Fruit fly (Drosophila melanogaster) whole organism, embryonic: ENCODE measurements around the gene Crys.

ENCODE experiments used
- Abd-B ChIP-seq: fragments of 200-800 bp; sonication (Bioruptor generic); optimal IDR thresholded peaks from 2 replicates; lab custom pipeline; 2018; ENCODE audit warnings: missing biosample characterization, mild to moderate bottlenecking, missing genetic modification characterization, moderate library complexity
- CG10209 ChIP-seq: fragments of 200-800 bp; sonication (Bioruptor generic); optimal IDR thresholded peaks from 3 replicates; lab custom pipeline; 2017; ENCODE audit warnings: missing biosample characterization, mild to moderate bottlenecking, missing genetic modification characterization, missing genetic modification reagents
- CG10321 ChIP-seq: fragments of 200-800 bp; sonication (Bioruptor generic); IDR thresholded peaks from 2 replicates; pipeline ENCODE4 v1.3.6; 2022; ENCODE audit warnings: missing biosample characterization, missing genetic modification characterization
- CG11504 ChIP-seq: fragments of 200-800 bp; sonication (Bioruptor generic); optimal IDR thresholded peaks from 3 replicates; lab custom pipeline; 2019; ENCODE audit warnings: missing biosample characterization, mild to moderate bottlenecking, missing genetic modification characterization, moderate library complexity
- CG11560 ChIP-seq: fragments of 200-800 bp; sonication (Bioruptor generic); IDR thresholded peaks from 3 replicates; pipeline ENCODE4 v1.3.6; 2022; ENCODE audit warnings: missing biosample characterization, missing genetic modification characterization
- CG11696 ChIP-seq: fragments of 200-800 bp; sonication (Bioruptor generic); IDR thresholded peaks from 2 replicates; pipeline ENCODE4 v1.3.6; 2022; ENCODE audit warnings: missing biosample characterization, missing genetic modification characterization
- CG12942 ChIP-seq: fragments of 200-800 bp; sonication (Bioruptor generic); optimal IDR thresholded peaks from 3 replicates; lab custom pipeline; 2016; ENCODE audit warnings: missing biosample characterization, missing genetic modification characterization
- CG13296 ChIP-seq: fragments of 200-800 bp; sonication (Bioruptor generic); optimal IDR thresholded peaks from 3 replicates; lab custom pipeline; 2018; ENCODE audit warnings: missing biosample characterization, mild to moderate bottlenecking, missing genetic modification characterization
- CG13775 ChIP-seq: fragments of 200-800 bp; sonication (Bioruptor generic); optimal IDR thresholded peaks from 3 replicates; lab custom pipeline; 2017; ENCODE audit warnings: missing biosample characterization, mild to moderate bottlenecking, missing genetic modification characterization
- CG14710 ChIP-seq: fragments of 200-800 bp; sonication (Bioruptor generic); optimal IDR thresholded peaks from 3 replicates; lab custom pipeline; 2019; ENCODE audit warnings: missing biosample characterization, mild to moderate bottlenecking, missing genetic modification characterization, moderate library complexity
- CG14965 ChIP-seq: fragments of 200-800 bp; sonication (Bioruptor generic); optimal IDR thresholded peaks from 2 replicates; lab custom pipeline; 2016; ENCODE audit warnings: missing biosample characterization, missing genetic modification characterization, borderline replicate concordance
- CG15073 ChIP-seq: fragments of 200-800 bp; sonication (Bioruptor generic); optimal IDR thresholded peaks from 2 replicates; lab custom pipeline; 2016; ENCODE audit warnings: missing biosample characterization, missing genetic modification characterization
- CG15514 ChIP-seq: fragments of 200-800 bp; sonication (Bioruptor generic); optimal IDR thresholded peaks from 3 replicates; lab custom pipeline; 2017; ENCODE audit warnings: missing biosample characterization, missing genetic modification characterization, mild to moderate bottlenecking, moderate library complexity, missing genetic modification reagents
- CG18599 ChIP-seq: fragments of 200-800 bp; sonication (Bioruptor generic); optimal IDR thresholded peaks from 3 replicates; lab custom pipeline; 2017; ENCODE audit warnings: missing biosample characterization, missing genetic modification characterization, mild to moderate bottlenecking, moderate library complexity, missing genetic modification reagents
- CG18619 ChIP-seq: fragments of 200-800 bp; sonication (Bioruptor generic); optimal IDR thresholded peaks from 3 replicates; lab custom pipeline; 2017; ENCODE audit warnings: missing biosample characterization, mild to moderate bottlenecking, missing genetic modification characterization
- CG3281 ChIP-seq: fragments of 200-800 bp; sonication (Bioruptor generic); optimal IDR thresholded peaks from 3 replicates; lab custom pipeline; 2017; ENCODE audit warnings: missing biosample characterization, mild to moderate bottlenecking, missing genetic modification characterization
- CG34224 ChIP-seq: fragments of 200-800 bp; sonication (Bioruptor generic); IDR thresholded peaks from 3 replicates; pipeline ENCODE4 v1.3.6; 2022; ENCODE audit warnings: missing biosample characterization, missing genetic modification characterization; ENCODE audit not compliant: partially characterized antibody
- CG34422 ChIP-seq: fragments of 200-800 bp; sonication (Bioruptor generic); IDR thresholded peaks from 3 replicates; pipeline ENCODE4 v1.3.6; 2022; ENCODE audit warnings: missing biosample characterization, missing genetic modification characterization
- CG43689 ChIP-seq: fragments of 200-800 bp; sonication (Bioruptor generic); IDR thresholded peaks from 2 replicates; pipeline ENCODE4 v1.3.6; 2022; ENCODE audit warnings: missing biosample characterization, missing genetic modification characterization
- CG4707 ChIP-seq: fragments of 200-800 bp; sonication (Bioruptor generic); optimal IDR thresholded peaks from 2 replicates; lab custom pipeline; 2018; ENCODE audit warnings: missing biosample characterization, mild to moderate bottlenecking, missing genetic modification characterization, moderate library complexity
- CG4730 ChIP-seq: fragments of 200-800 bp; sonication (Bioruptor generic); IDR thresholded peaks from 2 replicates; pipeline ENCODE4 v1.3.6; 2022; ENCODE audit warnings: missing biosample characterization, missing genetic modification characterization
- CG6654 ChIP-seq: fragments of 200-800 bp; sonication (Bioruptor generic); optimal IDR thresholded peaks from 2 replicates; lab custom pipeline; 2017; ENCODE audit warnings: missing biosample characterization, mild to moderate bottlenecking, missing genetic modification characterization
- CG6689 ChIP-seq: fragments of 200-800 bp; sonication (Bioruptor generic); IDR thresholded peaks from 2 replicates; pipeline ENCODE4 v1.3.6; 2022; ENCODE audit warnings: missing biosample characterization, missing genetic modification characterization
- CG6765 ChIP-seq: fragments of 200-800 bp; sonication (Bioruptor generic); optimal IDR thresholded peaks from 3 replicates; lab custom pipeline; 2017; ENCODE audit warnings: missing biosample characterization, mild to moderate bottlenecking, missing genetic modification characterization
- CG7372 ChIP-seq: fragments of 200-800 bp; sonication (Bioruptor generic); IDR thresholded peaks from 2 replicates; pipeline ENCODE4 v1.3.6; 2022; ENCODE audit warnings: missing biosample characterization, missing genetic modification characterization
- CG7786 ChIP-seq: fragments of 200-800 bp; sonication (Bioruptor generic); optimal IDR thresholded peaks from 2 replicates; lab custom pipeline; 2016; ENCODE audit warnings: missing biosample characterization, missing genetic modification characterization
- CTCF ChIP-seq: fragments of 200-800 bp; sonication (Bioruptor generic); optimal IDR thresholded peaks from 2 replicates; lab custom pipeline; 2017; ENCODE audit warnings: missing biosample characterization, mild to moderate bottlenecking, missing genetic modification characterization, moderate library complexity
- CrebB ChIP-seq: fragments of 200-800 bp; sonication (Bioruptor generic); optimal IDR thresholded peaks from 3 replicates; lab custom pipeline; 2018; ENCODE audit warnings: missing biosample characterization, mild to moderate bottlenecking, missing genetic modification characterization
- Deaf1 ChIP-seq: fragments of 200-800 bp; optimal IDR thresholded peaks from 3 replicates; lab custom pipeline; 2019; ENCODE audit warnings: missing biosample characterization, mild to moderate bottlenecking, missing genetic modification characterization, moderate library complexity
- Dp ChIP-seq: fragments of 200-800 bp; sonication (Bioruptor generic); optimal IDR thresholded peaks from 2 replicates; lab custom pipeline; 2018; ENCODE audit warnings: missing biosample characterization, mild to moderate bottlenecking, missing genetic modification characterization, moderate library complexity
- HLH3B ChIP-seq: fragments of 200-800 bp; sonication (Bioruptor generic); IDR thresholded peaks from 2 replicates; pipeline ENCODE4 v1.3.6; 2022; ENCODE audit warnings: missing biosample characterization, missing genetic modification characterization
- Hand ChIP-seq: fragments of 200-800 bp; sonication (Bioruptor generic); optimal IDR thresholded peaks from 2 replicates; lab custom pipeline; 2017; ENCODE audit warnings: mild to moderate bottlenecking, missing biosample characterization, missing genetic modification reagents, missing genetic modification characterization
- NK7.1 ChIP-seq: fragments of 200-800 bp; sonication (Bioruptor generic); optimal IDR thresholded peaks from 3 replicates; lab custom pipeline; 2016; ENCODE audit warnings: missing biosample characterization, missing genetic modification characterization
- Neu2 ChIP-seq: fragments of 200-800 bp; sonication (Bioruptor generic); optimal IDR thresholded peaks from 3 replicates; lab custom pipeline; 2016; ENCODE audit warnings: missing biosample characterization, missing genetic modification characterization, borderline replicate concordance
- Nf-YC ChIP-seq: fragments of 200-800 bp; optimal IDR thresholded peaks from 3 replicates; lab custom pipeline; 2019; ENCODE audit warnings: missing biosample characterization, mild to moderate bottlenecking, missing genetic modification characterization, moderate library complexity
- Ravus ChIP-seq: fragments of 200-800 bp; sonication (Bioruptor generic); IDR thresholded peaks from 2 replicates; pipeline ENCODE4 v1.3.6; 2022; ENCODE audit warnings: missing biosample characterization, missing genetic modification characterization
- Spps ChIP-seq: fragments of 200-800 bp; sonication (Bioruptor generic); optimal IDR thresholded peaks from 2 replicates; lab custom pipeline; 2018; ENCODE audit warnings: missing biosample characterization, mild to moderate bottlenecking, missing genetic modification characterization
- al ChIP-seq: fragments of 200-800 bp; sonication (Bioruptor generic); IDR thresholded peaks from 2 replicates; pipeline ENCODE4 v1.3.6; 2022; ENCODE audit warnings: missing biosample characterization, missing genetic modification characterization
- bcd ChIP-seq: fragments of 200-800 bp; sonication (Bioruptor generic); optimal IDR thresholded peaks from 2 replicates; lab custom pipeline; 2017; ENCODE audit warnings: missing biosample characterization, mild to moderate bottlenecking, missing genetic modification characterization
- chm ChIP-seq: fragments of 200-800 bp; sonication (Bioruptor generic); IDR thresholded peaks from 2 replicates; pipeline ENCODE4 v1.3.6; 2022; ENCODE audit warnings: missing biosample characterization, missing genetic modification characterization
- gcm2 ChIP-seq: fragments of 200-800 bp; sonication (Bioruptor generic); optimal IDR thresholded peaks from 2 replicates; lab custom pipeline; 2016; ENCODE audit warnings: missing biosample characterization, missing genetic modification characterization
- gsb-n ChIP-seq: fragments of 200-800 bp; sonication (Bioruptor generic); optimal IDR thresholded peaks from 3 replicates; lab custom pipeline; 2018; ENCODE audit warnings: missing biosample characterization, mild to moderate bottlenecking, missing genetic modification characterization
- inv ChIP-seq: fragments of 200-800 bp; sonication (Bioruptor generic); IDR thresholded peaks from 2 replicates; pipeline ENCODE4 v1.3.6; 2022; ENCODE audit warnings: missing biosample characterization, missing genetic modification characterization; ENCODE audit not compliant: partially characterized antibody
- onecut ChIP-seq: fragments of 200-800 bp; sonication (Bioruptor generic); IDR thresholded peaks from 2 replicates; pipeline ENCODE4 v1.3.6; 2022; ENCODE audit warnings: missing biosample characterization, missing genetic modification characterization
- otp ChIP-seq: fragments of 200-800 bp; sonication (Bioruptor generic); IDR thresholded peaks from 3 replicates; pipeline ENCODE4, ENCODE4 v1.3.6; 2022; ENCODE audit warnings: missing biosample characterization, missing genetic modification characterization
- psq ChIP-seq: fragments of 200-800 bp; sonication (Bioruptor generic); optimal IDR thresholded peaks from 2 replicates; lab custom pipeline; 2017; ENCODE audit warnings: missing biosample characterization, missing genetic modification characterization
- ssp ChIP-seq: fragments of 200-800 bp; sonication (Bioruptor generic); IDR thresholded peaks from 2 replicates; pipeline ENCODE4 v1.3.6; 2022; ENCODE audit warnings: missing biosample characterization, missing genetic modification characterization
- tap ChIP-seq: fragments of 200-800 bp; optimal IDR thresholded peaks from 3 replicates; lab custom pipeline; 2019; ENCODE audit warnings: missing biosample characterization, mild to moderate bottlenecking, missing genetic modification characterization, moderate library complexity
- tgo ChIP-seq: fragments of 200-800 bp; sonication (Bioruptor generic); IDR thresholded peaks from 3 replicates; pipeline ENCODE4 v1.3.6; 2022; ENCODE audit warnings: missing biosample characterization, missing genetic modification characterization
- ttk ChIP-seq: fragments of 200-800 bp; sonication (Bioruptor generic); IDR thresholded peaks from 2 replicates; pipeline ENCODE4 v2.1.2; 2022; ENCODE audit warnings: missing biosample characterization, missing genetic modification characterization
- tup ChIP-seq: fragments of 200-800 bp; sonication (Bioruptor generic); optimal IDR thresholded peaks from 2 replicates; lab custom pipeline; 2016; ENCODE audit warnings: missing biosample characterization, mild to moderate bottlenecking, missing genetic modification characterization, moderate library complexity
- vnd ChIP-seq: fragments of 200-800 bp; sonication (Bioruptor generic); IDR thresholded peaks from 3 replicates; pipeline ENCODE4 v1.3.6; 2022; ENCODE audit warnings: missing biosample characterization, missing genetic modification characterization; ENCODE audit not compliant: partially characterized antibody
- z ChIP-seq: fragments of 200-800 bp; sonication (Bioruptor generic); IDR thresholded peaks from 3 replicates; pipeline ENCODE4 v1.3.6; 2022; ENCODE audit warnings: missing biosample characterization, missing genetic modification characterization

Crys gene

dm6 chr2L:11904181-11904580 lies 39.7 kb upstream of the Crys start:
- peak; percentile 2 for TF ChIP-seq CG6765 (GFP tag; lab: Kevin White, UChicago)
- TF ChIP-seq inv (GFP tag; lab: Robert Waterston, UW), result no peak
- peak; percentile 20 for TF ChIP-seq CG13296 (GFP tag; lab: Kevin White, UChicago)
- TF ChIP-seq al (GFP tag; lab: Robert Waterston, UW), result no peak
- no peak for TF ChIP-seq CG12942 (GFP tag; lab: Kevin White, UChicago)
- no peak for TF ChIP-seq tap (tag; lab: Kevin White, UChicago)
- no peak for TF ChIP-seq chm (GFP tag; lab: Robert Waterston, UW)
- no peak for TF ChIP-seq CG7372 (GFP tag; lab: Robert Waterston, UW)
- TF ChIP-seq CrebB (tag; lab: Kevin White, UChicago), result no peak
- TF ChIP-seq otp (GFP tag; lab: Robert Waterston, UW), result no peak
- TF ChIP-seq CG6689 (GFP tag; lab: Robert Waterston, UW), result no peak
- peak; percentile 87 for TF ChIP-seq CTCF (GFP tag; lab: Kevin White, UChicago)
- no peak for TF ChIP-seq tgo
- TF ChIP-seq CG10209 (GFP tag; lab: Kevin White, UChicago), result no peak
- TF ChIP-seq ssp (GFP tag; lab: Robert Waterston, UW), result no peak
- no peak for TF ChIP-seq CG6654 (GFP tag; lab: Kevin White, UChicago)
- TF ChIP-seq CG14710 (tag; lab: Kevin White, UChicago), result no peak
- no peak for TF ChIP-seq Neu2
- no peak for TF ChIP-seq CG11504 (tag; lab: Kevin White, UChicago)
- TF ChIP-seq CG11560, result no peak
- peak; percentile 1 for TF ChIP-seq CG15514
- no peak for TF ChIP-seq Deaf1 (tag; lab: Kevin White, UChicago)
- no peak for TF ChIP-seq HLH3B (GFP tag; lab: Robert Waterston, UW)
- no peak for TF ChIP-seq CG15073 (GFP tag; lab: Kevin White, UChicago)
- no peak for TF ChIP-seq CG34422 (GFP tag; lab: Robert Waterston, UW)
- no peak for TF ChIP-seq Nf-YC
- TF ChIP-seq CG13775, result no peak
- no peak for TF ChIP-seq CG7786
- TF ChIP-seq CG11696, result no peak
- TF ChIP-seq onecut (GFP tag; lab: Robert Waterston, UW), result peak; percentile 25; the same call in 1 of the 2 replicates
- TF ChIP-seq CG18599 (GFP tag; lab: Kevin White, UChicago), result peak; percentile 11
- TF ChIP-seq CG14965 (GFP tag; lab: Kevin White, UChicago), result peak; percentile 91
- no peak for TF ChIP-seq CG34224 (GFP tag; lab: Robert Waterston, UW)
- no peak for TF ChIP-seq ttk
- no peak for TF ChIP-seq vnd (GFP tag; lab: Robert Waterston, UW)
- TF ChIP-seq Spps (tag; lab: Kevin White, UChicago), result no peak
- no peak for TF ChIP-seq Abd-B (GFP tag; lab: Kevin White, UChicago)
- no peak for TF ChIP-seq gcm2 (GFP tag; lab: Kevin White, UChicago)
- TF ChIP-seq CG10321 (GFP tag; lab: Robert Waterston, UW), result no peak
- TF ChIP-seq psq (GFP tag; lab: Kevin White, UChicago), result no peak
- TF ChIP-seq Dp (GFP tag; lab: Kevin White, UChicago), result no peak
- no peak for TF ChIP-seq tup (GFP tag; lab: Kevin White, UChicago)
- TF ChIP-seq bcd (GFP tag; lab: Kevin White, UChicago), result no peak
- no peak for TF ChIP-seq Ravus (GFP tag; lab: Robert Waterston, UW)
- TF ChIP-seq gsb-n (tag; lab: Kevin White, UChicago), result no peak
- no peak for TF ChIP-seq Hand (GFP tag; lab: Kevin White, UChicago)
- no peak for TF ChIP-seq CG4707 (GFP tag; lab: Kevin White, UChicago)
- peak; percentile 6 for TF ChIP-seq CG3281 (GFP tag; lab: Kevin White, UChicago)
- no peak for TF ChIP-seq NK7.1 (GFP tag; lab: Kevin White, UChicago)
- no peak for TF ChIP-seq CG43689 (GFP tag; lab: Robert Waterston, UW)
- TF ChIP-seq CG4730, result no peak
- no peak for TF ChIP-seq z
- no peak for TF ChIP-seq CG18619 (GFP tag; lab: Kevin White, UChicago)
